ENCODE assay signal across 1 fruit fly cellular context in genomic region chr2L:16357865-16358264, dm6.
TF ChIP-seq lines count a peak whose summit lies in the region.

No protein-coding gene starts in this region.

TF ChIP-seq in whole organism, embryonic, 481 proteins besides CTCF, POLR2A, EP300 and RAD21 (continued from another document and continues in another):
- TF ChIP-seq aop (GFP tag; IDR thresholded peaks at IDR 0.05; lab: Robert Waterston, UW) (no peak), crp (GFP tag; optimal IDR thresholded peaks at IDR 0.05; lab: Kevin White, UChicago) (no peak), bsh (GFP tag; optimal IDR thresholded peaks at IDR 0.05; lab: Kevin White, UChicago) (peak in 1 of 2 experiments; percentile 63), CG10321 (GFP tag; IDR thresholded peaks at IDR 0.05; lab: Robert Waterston, UW) (no peak), klu (GFP tag; IDR thresholded peaks at IDR 0.05; lab: Robert Waterston, UW) (no peak), CG11085 (GFP tag; IDR thresholded peaks at IDR 0.05; lab: Robert Waterston, UW) (no peak), MESR4 (GFP tag; optimal IDR thresholded peaks at IDR 0.05; lab: Kevin White, UChicago) (no peak), ATbp (GFP tag; optimal IDR thresholded peaks at IDR 0.05; lab: Kevin White, UChicago) (peak; percentile 25), Asciz (GFP tag; optimal IDR thresholded peaks at IDR 0.05; lab: Kevin White, UChicago) (peak; percentile 18), Gug (GFP tag; IDR thresholded peaks at IDR 0.05; lab: Robert Waterston, UW) (no peak), nom (GFP tag; optimal IDR thresholded peaks at IDR 0.05; lab: Kevin White, UChicago) (no peak), CG14050 (GFP tag; IDR thresholded peaks at IDR 0.05; lab: Robert Waterston, UW) (no peak), ken (GFP tag; IDR thresholded peaks at IDR 0.05; lab: Robert Waterston, UW) (no peak), sna (GFP tag; IDR thresholded peaks at IDR 0.05; lab: Robert Waterston, UW; ENCODE audit: partially characterized antibody) (no peak), az2 (GFP tag; optimal IDR thresholded peaks at IDR 0.05; lab: Kevin White, UChicago) (peak; percentile 9), CG8388 (GFP tag; optimal IDR thresholded peaks at IDR 0.05; lab: Kevin White, UChicago) (peak; percentile 37), da (GFP tag; optimal IDR thresholded peaks at IDR 0.05; lab: Kevin White, UChicago) (no peak), CG9609 (GFP tag; optimal IDR thresholded peaks at IDR 0.05; lab: Kevin White, UChicago) (no peak), Sry-δ (GFP tag; optimal IDR thresholded peaks at IDR 0.05; lab: Kevin White, UChicago) (no peak), Ada2b (GFP tag; IDR thresholded peaks at IDR 0.05; lab: Robert Waterston, UW) (no peak), CG9215 (GFP tag; IDR thresholded peaks at IDR 0.05; lab: Robert Waterston, UW) (no peak), Rx (GFP tag; IDR thresholded peaks at IDR 0.05; lab: Robert Waterston, UW) (no peak), peb (GFP tag; IDR thresholded peaks at IDR 0.05; lab: Robert Waterston, UW) (no peak), Xbp1 (GFP tag; optimal IDR thresholded peaks at IDR 0.05; lab: Kevin White, UChicago) (no peak), HLH54F (GFP tag; optimal IDR thresholded peaks at IDR 0.05; lab: Kevin White, UChicago) (no peak), row (GFP tag; IDR thresholded peaks at IDR 0.05; lab: Robert Waterston, UW) (no peak; the same call in 1 of the 3 replicates), z (GFP tag; IDR thresholded peaks at IDR 0.05; lab: Robert Waterston, UW) (no peak), ab (GFP tag; optimal IDR thresholded peaks at IDR 0.05; lab: Kevin White, UChicago) (no peak), zen (tag; optimal IDR thresholded peaks at IDR 0.05; lab: Kevin White, UChicago) (no peak), kah (GFP tag; optimal IDR thresholded peaks at IDR 0.05; lab: Kevin White, UChicago) (no peak), ara (GFP tag; IDR thresholded peaks at IDR 0.05; lab: Robert Waterston, UW) (peak; percentile 43; the same call in 1 of the 2 replicates), NC2α (GFP tag; optimal IDR thresholded peaks at IDR 0.05; lab: Kevin White, UChicago) (no peak), sug (tag; optimal IDR thresholded peaks at IDR 0.05; lab: Kevin White, UChicago) (no peak), D (optimal IDR thresholded peaks at IDR 0.05; lab: Kevin White, UChicago) (no peak), D (GFP tag; optimal IDR thresholded peaks at IDR 0.05; lab: Kevin White, UChicago) (no peak), CG15073 (GFP tag; optimal IDR thresholded peaks at IDR 0.05; lab: Kevin White, UChicago) (no peak), slp2 (GFP tag; optimal IDR thresholded peaks at IDR 0.05; lab: Kevin White, UChicago) (no peak), hbn (GFP tag; IDR thresholded peaks at IDR 0.05; lab: Robert Waterston, UW; ENCODE audit: partially characterized antibody) (no peak), CG18262 (tag; optimal IDR thresholded peaks at IDR 0.05; lab: Kevin White, UChicago) (peak; percentile 56), cato (GFP tag; optimal IDR thresholded peaks at IDR 0.05; lab: Kevin White, UChicago; ENCODE audit: borderline replicate concordance) (no peak), wor (GFP tag; IDR thresholded peaks at IDR 0.05; lab: Robert Waterston, UW) (no peak), Atf-2 (GFP tag; optimal IDR thresholded peaks at IDR 0.05; lab: Kevin White, UChicago) (no peak), ase (GFP tag; IDR thresholded peaks at IDR 0.05; lab: Robert Waterston, UW) (0 out of 3 replicates have a peak, but pooled peaks have one; percentile 7), ash1 (GFP tag; optimal IDR thresholded peaks at IDR 0.05; lab: Kevin White, UChicago) (no peak), CG31224 (GFP tag; IDR thresholded peaks at IDR 0.05; lab: Robert Waterston, UW) (no peak), jumu (GFP tag; optimal IDR thresholded peaks at IDR 0.05; lab: Kevin White, UChicago) (no peak), lmd (GFP tag; IDR thresholded peaks at IDR 0.05; lab: Robert Waterston, UW) (no peak), CG3281 (GFP tag; optimal IDR thresholded peaks at IDR 0.05; lab: Kevin White, UChicago) (no peak), CG15269 (tag; optimal IDR thresholded peaks at IDR 0.05; lab: Kevin White, UChicago) (peak; percentile 25), CG31388 (GFP tag; optimal IDR thresholded peaks at IDR 0.05; lab: Kevin White, UChicago) (no peak), Blimp-1 (GFP tag; optimal IDR thresholded peaks at IDR 0.05; lab: Kevin White, UChicago) (peak; percentile 57), Bdp1 (GFP tag; optimal IDR thresholded peaks at IDR 0.05; lab: Kevin White, UChicago) (no peak), rib (GFP tag; IDR thresholded peaks at IDR 0.05; lab: Robert Waterston, UW) (no peak), sd (tag; optimal IDR thresholded peaks at IDR 0.05; lab: Kevin White, UChicago) (no peak), CG6813 (GFP tag; optimal IDR thresholded peaks at IDR 0.05; lab: Kevin White, UChicago) (no peak), CG12659 (GFP tag; optimal IDR thresholded peaks at IDR 0.05; lab: Kevin White, UChicago) (no peak), Ets97D (GFP tag; optimal IDR thresholded peaks at IDR 0.05; lab: Kevin White, UChicago) (no peak), Neu2 (GFP tag; optimal IDR thresholded peaks at IDR 0.05; lab: Kevin White, UChicago; ENCODE audit: borderline replicate concordance) (no peak), CG17829 (tag; optimal IDR thresholded peaks at IDR 0.05; lab: Kevin White, UChicago) (peak; percentile 43), CG10267 (tag; optimal IDR thresholded peaks at IDR 0.05; lab: Kevin White, UChicago) (peak; percentile 29), CG17328 (GFP tag; IDR thresholded peaks at IDR 0.05; lab: Robert Waterston, UW) (0 out of 2 replicates have a peak, but pooled peaks have one; percentile 22), tio (GFP tag; optimal IDR thresholded peaks at IDR 0.05; lab: Kevin White, UChicago) (peak; percentile 13), CG12769 (tag; optimal IDR thresholded peaks at IDR 0.05; lab: Kevin White, UChicago) (no peak), Hmx (GFP tag; optimal IDR thresholded peaks at IDR 0.05; lab: Kevin White, UChicago) (no peak), grn (GFP tag; optimal IDR thresholded peaks at IDR 0.05; lab: Kevin White, UChicago) (no peak), CG10209 (GFP tag; optimal IDR thresholded peaks at IDR 0.05; lab: Kevin White, UChicago) (no peak), CG13775 (GFP tag; optimal IDR thresholded peaks at IDR 0.05; lab: Kevin White, UChicago) (no peak), CG6254 (GFP tag; optimal IDR thresholded peaks at IDR 0.05; lab: Kevin White, UChicago) (peak; percentile 30), ems (GFP tag; optimal IDR thresholded peaks at IDR 0.05; lab: Kevin White, UChicago) (no peak), CG33557 (GFP tag; optimal IDR thresholded peaks at IDR 0.05; lab: Kevin White, UChicago) (no peak), CG3163 (GFP tag; optimal IDR thresholded peaks at IDR 0.05; lab: Kevin White, UChicago) (no peak), pfk (GFP tag; optimal IDR thresholded peaks at IDR 0.05; lab: Kevin White, UChicago) (no peak), Oaz (GFP tag; IDR thresholded peaks at IDR 0.05; lab: Robert Waterston, UW) (no peak), CG9876 (GFP tag; optimal IDR thresholded peaks at IDR 0.05; lab: Kevin White, UChicago) (no peak), Nf-YC (tag; optimal IDR thresholded peaks at IDR 0.05; lab: Kevin White, UChicago) (no peak), CG1529 (GFP tag; optimal IDR thresholded peaks at IDR 0.05; lab: Kevin White, UChicago) (no peak), sc (optimal IDR thresholded peaks at IDR 0.05; lab: Kevin White, UChicago) (no peak), sc (GFP tag; optimal IDR thresholded peaks at IDR 0.05; lab: Kevin White, UChicago) (peak; percentile 21), HLHmδ (GFP tag; optimal IDR thresholded peaks at IDR 0.05; lab: Kevin White, UChicago) (no peak), CG13424 (tag; optimal IDR thresholded peaks at IDR 0.05; lab: Kevin White, UChicago) (peak; percentile 35), CG8359 (GFP tag; optimal IDR thresholded peaks at IDR 0.05; lab: Kevin White, UChicago; ENCODE audit: borderline replicate concordance) (no peak), Hr51 (GFP tag; optimal IDR thresholded peaks at IDR 0.05; lab: Kevin White, UChicago) (peak in 1 of 2 experiments; percentile 34), Hey (tag; optimal IDR thresholded peaks at IDR 0.05; lab: Kevin White, UChicago) (no peak), Trl (optimal IDR thresholded peaks at IDR 0.05; lab: Kevin White, UChicago) (no peak), Trl (GFP tag; optimal IDR thresholded peaks at IDR 0.05; lab: Kevin White, UChicago) (no peak), grau (tag; optimal IDR thresholded peaks at IDR 0.05; lab: Kevin White, UChicago) (peak; percentile 36), Spps (tag; optimal IDR thresholded peaks at IDR 0.05; lab: Kevin White, UChicago) (no peak), Dp (GFP tag; optimal IDR thresholded peaks at IDR 0.05; lab: Kevin White, UChicago) (no peak), BEAF-32 (GFP tag; optimal IDR thresholded peaks at IDR 0.05; lab: Kevin White, UChicago) (no peak), CG4854 (GFP tag; optimal IDR thresholded peaks at IDR 0.05; lab: Kevin White, UChicago) (no peak), CG5953 (GFP tag; IDR thresholded peaks at IDR 0.05; lab: Robert Waterston, UW) (no peak), CG16815 (GFP tag; optimal IDR thresholded peaks at IDR 0.05; lab: Kevin White, UChicago) (no peak), unpg (GFP tag; optimal IDR thresholded peaks at IDR 0.05; lab: Kevin White, UChicago) (peak; percentile 49), CG2889 (GFP tag; IDR thresholded peaks at IDR 0.05; lab: Robert Waterston, UW) (no peak), B-H1 (GFP tag; IDR thresholded peaks at IDR 0.05; lab: Robert Waterston, UW) (no peak), otp (GFP tag; IDR thresholded peaks at IDR 0.05; lab: Robert Waterston, UW) (no peak), Myb (GFP tag; optimal IDR thresholded peaks at IDR 0.05; lab: Kevin White, UChicago) (no peak), CG17802 (tag; optimal IDR thresholded peaks at IDR 0.05; lab: Kevin White, UChicago) (no peak), yki (optimal IDR thresholded peaks at IDR 0.05; lab: Kevin White, UChicago) (no peak), CG32767 (GFP tag; IDR thresholded peaks at IDR 0.05; lab: Robert Waterston, UW) (0 out of 2 replicates have a peak, but pooled peaks have one; percentile 21), Sry-β (GFP tag; optimal IDR thresholded peaks at IDR 0.05; lab: Kevin White, UChicago) (no peak), CG30020 (tag; optimal IDR thresholded peaks at IDR 0.05; lab: Kevin White, UChicago) (no peak), sr (GFP tag; IDR thresholded peaks at IDR 0.05; lab: Robert Waterston, UW) (no peak), tgo (GFP tag; IDR thresholded peaks at IDR 0.05; lab: Robert Waterston, UW) (peak; percentile 41; the same call in 1 of the 3 replicates), CG7928 (GFP tag; optimal IDR thresholded peaks at IDR 0.05; lab: Kevin White, UChicago) (no peak), lov (optimal IDR thresholded peaks at IDR 0.05; lab: Kevin White, UChicago) (no peak), lov (GFP tag; IDR thresholded peaks at IDR 0.05; lab: Robert Waterston, UW) (no peak), Bteb2 (GFP tag; optimal IDR thresholded peaks at IDR 0.05; lab: Kevin White, UChicago) (no peak), amos (GFP tag; IDR thresholded peaks at IDR 0.05; lab: Robert Waterston, UW; ENCODE audit: partially characterized antibody) (no peak), dysf (GFP tag; IDR thresholded peaks at IDR 0.05; lab: Robert Waterston, UW) (no peak), CG7839 (tag; optimal IDR thresholded peaks at IDR 0.05; lab: Kevin White, UChicago) (peak; percentile 38), Lhr (GFP tag; optimal IDR thresholded peaks at IDR 0.05; lab: Kevin White, UChicago) (no peak), Ets65A (GFP tag; lab: Kevin White, UChicago) (no peak), CG5245 (GFP tag; optimal IDR thresholded peaks at IDR 0.05; lab: Kevin White, UChicago) (no peak), Hr3 (GFP tag; optimal IDR thresholded peaks at IDR 0.05; lab: Kevin White, UChicago) (no peak), jigr1 (GFP tag; IDR thresholded peaks at IDR 0.05; lab: Robert Waterston, UW) (no peak), CG2199 (GFP tag; IDR thresholded peaks at IDR 0.05; lab: Robert Waterston, UW) (no peak), exex (tag; optimal IDR thresholded peaks at IDR 0.05; lab: Kevin White, UChicago) (no peak), CG11247 (GFP tag; IDR thresholded peaks at IDR 0.05; lab: Robert Waterston, UW) (no peak), CG10543 (GFP tag; optimal IDR thresholded peaks at IDR 0.05; lab: Kevin White, UChicago) (no peak), CG10959 (GFP tag; IDR thresholded peaks at IDR 0.05; lab: Robert Waterston, UW) (no peak), CG12104 (GFP tag; optimal IDR thresholded peaks at IDR 0.05; lab: Kevin White, UChicago) (no peak), CG17568 (GFP tag; optimal IDR thresholded peaks at IDR 0.05; lab: Kevin White, UChicago) (no peak), danr (GFP tag; IDR thresholded peaks at IDR 0.05; lab: Robert Waterston, UW) (no peak), CG12391 (tag; optimal IDR thresholded peaks at IDR 0.05; lab: Kevin White, UChicago) (peak; percentile 59), B-H2 (GFP tag; optimal IDR thresholded peaks at IDR 0.05; lab: Kevin White, UChicago) (no peak), phol (tag; optimal IDR thresholded peaks at IDR 0.05; lab: Kevin White, UChicago) (peak; percentile 38), prd (optimal IDR thresholded peaks at IDR 0.05; lab: Kevin White, UChicago) (no peak), prd (GFP tag; IDR thresholded peaks at IDR 0.05; lab: Robert Waterston, UW) (peak; percentile 41; the same call in 1 of the 3 replicates), CG16863 (GFP tag; optimal IDR thresholded peaks at IDR 0.05; lab: Kevin White, UChicago) (no peak), so (GFP tag; IDR thresholded peaks at IDR 0.05; lab: Robert Waterston, UW) (no peak), sima (GFP tag; optimal IDR thresholded peaks at IDR 0.05; lab: Kevin White, UChicago) (no peak), CG9797 (GFP tag; optimal IDR thresholded peaks at IDR 0.05; lab: Kevin White, UChicago) (no peak), CG10366 (GFP tag; IDR thresholded peaks at IDR 0.05; lab: Robert Waterston, UW) (no peak), CG8478 (optimal IDR thresholded peaks at IDR 0.05; lab: Kevin White, UChicago) (no peak), nerfin-1 (tag; optimal IDR thresholded peaks at IDR 0.05; lab: Kevin White, UChicago) (peak; percentile 8), Dek (tag; optimal IDR thresholded peaks at IDR 0.05; lab: Kevin White, UChicago) (no peak), Dip3 (GFP tag; optimal IDR thresholded peaks at IDR 0.05; lab: Kevin White, UChicago) (no peak), vnd (GFP tag; IDR thresholded peaks at IDR 0.05; lab: Robert Waterston, UW; ENCODE audit: partially characterized antibody) (no peak), CG6683 (GFP tag; optimal IDR thresholded peaks at IDR 0.05; lab: Kevin White, UChicago) (no peak)
